Fruit fly (Drosophila melanogaster): ENCODE results near the gene Akap200.

- TF ChIP-seq psq (optimal IDR thresholded peaks at IDR 0.05) (no peak), CG8478 (optimal IDR thresholded peaks at IDR 0.05) (no peak), EcR (GFP tag; optimal IDR thresholded peaks at IDR 0.05) (no peak)
Measured at dm6 chr2L:8385849-8386248, 29.6 kb upstream of the Akap200 start.
